Fruit fly (Drosophila melanogaster): ENCODE data around the gene CG3397.
A peak's percentile ranks its signal among the peaks of the same experiment; 100 is the strongest.

CG3397 gene

dm6 chr3R:11991538-11992164 lies 7.3 kb upstream of the CG3397 start:
- TF ChIP-seq Rel (GFP tag; optimal IDR thresholded peaks at IDR 0.05) (no peak), Rel (tag; optimal IDR thresholded peaks at IDR 0.05) (peak; percentile 59), CG9705 (GFP tag; optimal IDR thresholded peaks at IDR 0.05) (no peak)

dm6 chr3R:11989996-11990395 lies 5.7 kb upstream of the CG3397 start:
- no peak for TF ChIP-seq Vsx2 (GFP tag; optimal IDR thresholded peaks at IDR 0.05; ENCODE audit: partially characterized antibody)
- no peak for TF ChIP-seq Abd-B (GFP tag; optimal IDR thresholded peaks at IDR 0.05)
- no peak for TF ChIP-seq dmrt93B (GFP tag; optimal IDR thresholded peaks at IDR 0.05)
- TF ChIP-seq fru (GFP tag; optimal IDR thresholded peaks at IDR 0.05), result no peak
- no peak for TF ChIP-seq Myc (optimal IDR thresholded peaks at IDR 0.05)
- no peak for TF ChIP-seq HLH106 (tag; optimal IDR thresholded peaks at IDR 0.05)
- TF ChIP-seq pan (optimal IDR thresholded peaks at IDR 0.05), result no peak
- TF ChIP-seq Hr83 (GFP tag; optimal IDR thresholded peaks at IDR 0.05; ENCODE audit: poor library complexity, severe bottlenecking), result no peak
- no peak for TF ChIP-seq woc (GFP tag; optimal IDR thresholded peaks at IDR 0.05)
- TF ChIP-seq br (GFP tag; optimal IDR thresholded peaks at IDR 0.05), result no peak
- no peak for TF ChIP-seq GATAd (GFP tag; optimal IDR thresholded peaks at IDR 0.05)
- no peak for TF ChIP-seq OdsH (GFP tag; optimal IDR thresholded peaks at IDR 0.05)
- TF ChIP-seq Hnf4 (GFP tag; optimal IDR thresholded peaks at IDR 0.05), result no peak
- TF ChIP-seq lola (GFP tag; optimal IDR thresholded peaks at IDR 0.05), result no peak
- no peak for TF ChIP-seq Rel (GFP tag; optimal IDR thresholded peaks at IDR 0.05)
- TF ChIP-seq Rel (tag; optimal IDR thresholded peaks at IDR 0.05), result no peak

- TF ChIP-seq psq (GFP tag; optimal IDR thresholded peaks at IDR 0.05) (no peak), pan (optimal IDR thresholded peaks at IDR 0.05) (no peak), sv (GFP tag; optimal IDR thresholded peaks at IDR 0.05) (no peak), Hr83 (GFP tag; optimal IDR thresholded peaks at IDR 0.05; ENCODE audit: poor library complexity, severe bottlenecking) (no peak), rgr (GFP tag; optimal IDR thresholded peaks at IDR 0.05) (no peak), brk (GFP tag; optimal IDR thresholded peaks at IDR 0.05) (no peak), sage (GFP tag; optimal IDR thresholded peaks at IDR 0.05) (no peak), lola (GFP tag; optimal IDR thresholded peaks at IDR 0.05) (no peak), CG32264 (GFP tag; optimal IDR thresholded peaks at IDR 0.05) (no peak), Jra (GFP tag; optimal IDR thresholded peaks at IDR 0.05) (no peak), woc (GFP tag; optimal IDR thresholded peaks at IDR 0.05) (no peak), Myc (optimal IDR thresholded peaks at IDR 0.05) (no peak), N (GFP tag; optimal IDR thresholded peaks at IDR 0.05) (no peak), OdsH (GFP tag; optimal IDR thresholded peaks at IDR 0.05) (no peak), Abd-B (GFP tag; optimal IDR thresholded peaks at IDR 0.05) (no peak), CrebA (GFP tag; optimal IDR thresholded peaks at IDR 0.05; ENCODE audit: borderline replicate concordance) (no peak), Hnf4 (GFP tag; optimal IDR thresholded peaks at IDR 0.05) (no peak), Rel (GFP tag; optimal IDR thresholded peaks at IDR 0.05) (no peak), Rel (tag; optimal IDR thresholded peaks at IDR 0.05) (no peak), foxo (GFP tag; optimal IDR thresholded peaks at IDR 0.05) (no peak), h (GFP tag; optimal IDR thresholded peaks at IDR 0.05) (no peak)
Measured at dm6 chr3R:11989206-11989605, 4.9 kb upstream of the CG3397 start.

dm6 chr3R:11984862-11985261 lies 521 bp upstream of the CG3397 start:
- TF ChIP-seq tai (GFP tag; optimal IDR thresholded peaks at IDR 0.05), result no peak
- peak; percentile 48 for TF ChIP-seq Dif (GFP tag; optimal IDR thresholded peaks at IDR 0.05; ENCODE audit: partially characterized antibody)

- TF ChIP-seq Sp1 (GFP tag; optimal IDR thresholded peaks at IDR 0.05) (no peak), foxo (GFP tag; optimal IDR thresholded peaks at IDR 0.05) (no peak), CrebA (GFP tag; optimal IDR thresholded peaks at IDR 0.05; ENCODE audit: borderline replicate concordance) (peak; percentile 21), h (GFP tag; optimal IDR thresholded peaks at IDR 0.05) (no peak)
Measured at dm6 chr3R:11982547-11982946, 1.8 kb downstream of the CG3397 start.

dm6 chr3R:11981962-11982361 lies 2.4 kb downstream of the CG3397 start, which contains the start of gene CG12224:
Gene CG12224, minus strand, starts transcription at chr3R:11982062.
- TF ChIP-seq sage (GFP tag; optimal IDR thresholded peaks at IDR 0.05) (no peak), jim (GFP tag; optimal IDR thresholded peaks at IDR 0.05) (no peak), Hr83 (GFP tag; optimal IDR thresholded peaks at IDR 0.05; ENCODE audit: poor library complexity, severe bottlenecking) (no peak), foxo (GFP tag; optimal IDR thresholded peaks at IDR 0.05) (no peak)

All from whole organism, wandering third instar larva.